Worm (Caenorhabditis elegans) whole organism, L1 larva: Measurements from ENCODE around the gene glc-4.

Experiments used
- aly-2 ChIP-seq: fragments of 150-350 bp; optimal IDR thresholded peaks from 2 replicates; lab custom pipeline; 2014; ENCODE audit warnings: missing biosample characterization, missing genetic modification characterization
- elt-2 ChIP-seq: sonication (generic microtip); optimal IDR thresholded peaks from 2 replicates; lab custom pipeline; 2016; ENCODE audit warnings: missing genetic modification characterization, mild to moderate bottlenecking, inconsistent platforms, missing compliant biosample characterization, missing genetic modification reagents
- hpl-2 ChIP-seq: fragments of 150-350 bp; optimal IDR thresholded peaks from 2 replicates; lab custom pipeline; 2014; ENCODE audit warnings: missing biosample characterization, missing genetic modification reagents, missing genetic modification characterization
- mep-1 ChIP-seq: fragments of 150-350 bp; optimal IDR thresholded peaks from 2 replicates; lab custom pipeline; 2014; ENCODE audit warnings: missing biosample characterization, missing genetic modification characterization
- nhr-11 ChIP-seq: fragments of 150-350 bp; optimal IDR thresholded peaks from 2 replicates; lab custom pipeline; 2014; ENCODE audit warnings: missing biosample characterization, missing genetic modification characterization
- nhr-237 ChIP-seq: fragments of 150-350 bp; optimal IDR thresholded peaks from 2 replicates; lab custom pipeline; 2014; ENCODE audit warnings: missing biosample characterization, missing genetic modification characterization
- nhr-84 ChIP-seq: sonication (generic microtip); optimal IDR thresholded peaks from 2 replicates; lab custom pipeline; 2017; ENCODE audit warnings: missing biosample characterization, missing genetic modification characterization
- pag-3 ChIP-seq: sonication (generic microtip); optimal IDR thresholded peaks from 2 replicates; lab custom pipeline; 2017; ENCODE audit warnings: missing genetic modification characterization, mild to moderate bottlenecking, missing compliant biosample characterization, antibody characterized with exemption, borderline replicate concordance; ENCODE audit not compliant: insufficient read depth
- pqm-1 ChIP-seq: sonication (generic microtip); optimal IDR thresholded peaks from 3 replicates; lab custom pipeline; 2017; ENCODE audit warnings: missing biosample characterization, missing genetic modification characterization
- unc-130 ChIP-seq: fragments of 150-350 bp; optimal IDR thresholded peaks from 2 replicates; lab custom pipeline; 2017; ENCODE audit warnings: missing biosample characterization, missing genetic modification characterization, inconsistent platforms
- unc-62 ChIP-seq: fragments of 150-350 bp; optimal IDR thresholded peaks from 2 replicates; lab custom pipeline; 2014; ENCODE audit warnings: missing biosample characterization, missing genetic modification reagents, missing genetic modification characterization

DNA sequence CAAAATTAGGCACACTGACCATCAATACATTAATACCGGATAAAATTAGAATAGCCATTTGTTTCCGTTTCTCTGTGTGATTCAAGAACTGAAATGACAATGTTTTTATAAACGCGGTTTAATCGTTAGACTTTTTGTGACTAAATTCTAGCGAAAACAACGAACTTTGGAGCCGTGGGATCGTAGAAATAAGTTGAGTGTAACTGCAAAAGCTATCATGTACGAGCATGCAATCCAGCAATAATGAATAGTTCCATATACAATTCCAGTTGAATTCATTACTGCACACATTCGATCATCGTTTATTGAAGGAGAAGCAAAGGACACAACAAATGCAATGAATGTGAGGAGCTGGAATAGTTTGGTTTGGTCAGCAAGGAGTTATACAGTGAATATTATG lies 11.4 kb upstream of the glc-4 start:
- TF ChIP-seq nhr-237 (tag; lab: Kevin White, UChicago) (no peak), pag-3 (tag; lab: Kevin White, UChicago) (no peak), mep-1 (tag; lab: Kevin White, UChicago) (no peak), unc-130 (no peak), hpl-2 (GFP tag; lab: Kevin White, UChicago) (no peak), elt-2 (tag; lab: Kevin White, UChicago) (no peak), aly-2 (no peak), nhr-11 (tag; lab: Kevin White, UChicago) (no peak), nhr-84 (tag; lab: Kevin White, UChicago) (no peak), unc-62 (GFP tag; lab: Kevin White, UChicago) (no peak), pqm-1 (tag; lab: Kevin White, UChicago) (no peak)
